Fruit fly (Drosophila melanogaster) whole organism, adult: ENCODE data around the gene NUCB1.

Source experiments
- CG11617 ChIP-seq: fragments of 200-800 bp; sonication (Bioruptor generic); optimal IDR thresholded peaks from 2 replicates; lab custom pipeline; 2017; ENCODE audit warnings: mild to moderate bottlenecking, missing biosample characterization, missing genetic modification reagents, missing genetic modification characterization
- CG12768 ChIP-seq: fragments of 200-800 bp; sonication (Bioruptor generic); optimal IDR thresholded peaks from 2 replicates; lab custom pipeline; 2017; ENCODE audit warnings: missing biosample characterization, missing genetic modification characterization, mild to moderate bottlenecking, moderate library complexity, missing genetic modification reagents
- CG33017 ChIP-seq: fragments of 200-800 bp; sonication (Bioruptor generic); optimal IDR thresholded peaks from 2 replicates; lab custom pipeline; 2018; ENCODE audit warnings: missing biosample characterization, mild to moderate bottlenecking, missing genetic modification characterization, moderate library complexity
- CG5204 ChIP-seq: fragments of 200-800 bp; sonication (Bioruptor generic); optimal IDR thresholded peaks from 2 replicates; lab custom pipeline; 2016; ENCODE audit warnings: missing biosample characterization, missing genetic modification characterization
- CG7045 ChIP-seq: fragments of 200-800 bp; sonication (Bioruptor generic); optimal IDR thresholded peaks from 2 replicates; lab custom pipeline; 2017; ENCODE audit warnings: missing biosample characterization, mild to moderate bottlenecking, missing genetic modification characterization
- CG7101 ChIP-seq: fragments of 200-800 bp; sonication (Bioruptor generic); optimal IDR thresholded peaks from 2 replicates; lab custom pipeline; 2018; ENCODE audit warnings: missing biosample characterization, mild to moderate bottlenecking, missing genetic modification characterization, moderate library complexity
- Crg-1 ChIP-seq: fragments of 200-800 bp; sonication (Bioruptor generic); optimal IDR thresholded peaks from 2 replicates; lab custom pipeline; 2016; ENCODE audit warnings: missing biosample characterization, missing genetic modification characterization
- Hr96 ChIP-seq: fragments of 200-800 bp; sonication (Bioruptor generic); optimal IDR thresholded peaks from 2 replicates; lab custom pipeline; 2016; ENCODE audit warnings: missing biosample characterization, missing genetic modification characterization
- Mnt ChIP-seq: fragments of 200-800 bp; sonication (Bioruptor generic); optimal IDR thresholded peaks from 2 replicates; lab custom pipeline; 2016; ENCODE audit warnings: missing biosample characterization, mild to moderate bottlenecking, missing genetic modification characterization
- bab1 ChIP-seq: fragments of 200-800 bp; sonication (Bioruptor generic); optimal IDR thresholded peaks from 3 replicates; lab custom pipeline; 2019; ENCODE audit warnings: missing biosample characterization, mild to moderate bottlenecking, missing genetic modification characterization, moderate library complexity
- cic ChIP-seq: fragments of 200-800 bp; sonication (Bioruptor generic); optimal IDR thresholded peaks from 2 replicates; lab custom pipeline; 2017; ENCODE audit warnings: missing biosample characterization, mild to moderate bottlenecking, missing genetic modification characterization, moderate library complexity
- kay ChIP-seq: fragments of 200-800 bp; sonication (Bioruptor generic); peaks from one replicate; lab custom pipeline; 2016; ENCODE audit warnings: missing biosample characterization, missing genetic modification characterization, borderline replicate concordance
- pad ChIP-seq: fragments of 200-800 bp; sonication (Bioruptor generic); optimal IDR thresholded peaks from 3 replicates; lab custom pipeline; 2017; ENCODE audit warnings: missing biosample characterization, missing genetic modification characterization, mild to moderate bottlenecking, moderate library complexity, missing genetic modification reagents

dm6 chr3L:17849517-17849916 lies 47.4 kb upstream of the NUCB1 start, which contains the start of gene TrpRS-m:
- no peak for TF ChIP-seq Hr96
- no peak for TF ChIP-seq CG33017
- TF ChIP-seq kay (GFP tag; lab: Kevin White, UChicago) = no peak
- TF ChIP-seq cic (GFP tag; lab: Kevin White, UChicago) = no peak
- no peak for TF ChIP-seq CG11617
- TF ChIP-seq CG5204 (GFP tag; lab: Kevin White, UChicago) = no peak
- TF ChIP-seq CG12768 (GFP tag; lab: Kevin White, UChicago) = no peak
- TF ChIP-seq pad (GFP tag; lab: Kevin White, UChicago) = no peak
- TF ChIP-seq CG7101 (tag; lab: Kevin White, UChicago) = no peak
- no peak for TF ChIP-seq CG7045 (GFP tag; lab: Kevin White, UChicago)
- no peak for TF ChIP-seq Mnt (GFP tag; lab: Kevin White, UChicago)
- peak; percentile 35 for TF ChIP-seq bab1 (GFP tag; lab: Kevin White, UChicago)
- TF ChIP-seq Crg-1 (GFP tag; lab: Kevin White, UChicago) = no peak
